Worm (Caenorhabditis elegans): Measurements from ENCODE around the gene Y39H10B.3.

DNA sequence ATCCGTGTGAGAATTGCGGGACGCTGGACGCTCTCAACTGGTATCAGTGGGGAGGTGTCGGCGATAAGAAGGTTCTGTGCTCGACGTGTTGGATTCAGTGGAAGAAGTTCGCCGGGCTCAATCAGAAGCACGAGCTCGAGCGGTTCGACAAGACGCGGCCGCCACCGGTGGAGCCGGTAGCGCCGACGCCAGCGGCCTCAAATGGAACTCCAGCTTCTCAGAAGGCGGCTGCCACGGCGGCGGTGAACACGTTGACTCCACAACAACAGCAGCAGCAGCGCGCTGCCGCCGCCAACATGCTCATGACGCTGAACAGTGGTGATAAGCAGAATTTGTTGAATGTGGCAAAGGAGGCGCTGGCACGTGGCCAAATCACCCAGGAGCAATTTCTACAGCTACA lies 36.3 kb downstream of the Y39H10B.3 start:
- TF ChIP-seq nhr-25 (tag; optimal IDR thresholded peaks at IDR 0.05) (no peak), nhr-28 (tag; optimal IDR thresholded peaks at IDR 0.05) (no peak), fkh-10 (GFP tag; optimal IDR thresholded peaks at IDR 0.05) (no peak), ztf-11 (tag; optimal IDR thresholded peaks at IDR 0.05) (no peak), ZK546.5 (tag; optimal IDR thresholded peaks at IDR 0.05) (no peak), nhr-76 (tag; optimal IDR thresholded peaks at IDR 0.05) (no peak), nhr-11 (tag; optimal IDR thresholded peaks at IDR 0.05) (no peak), nhr-237 (tag; optimal IDR thresholded peaks at IDR 0.05) (no peak), pha-4 (tag; optimal IDR thresholded peaks at IDR 0.05) (no peak), ceh-82 (tag; optimal IDR thresholded peaks at IDR 0.05) (no peak), unc-62 (GFP tag; optimal IDR thresholded peaks at IDR 0.05) (no peak)

Data from whole organism, L3 larva.